Fruit fly (Drosophila melanogaster) whole organism, prepupa: ENCODE data around the gene Atxn7.

Experiments used
- Blimp-1 ChIP-seq: fragments of 200-800 bp; sonication (Bioruptor generic); optimal IDR thresholded peaks from 3 replicates; lab custom pipeline; 2017; ENCODE audit warnings: missing biosample characterization, missing genetic modification characterization, mild to moderate bottlenecking, moderate library complexity, missing genetic modification reagents
- CG10669 ChIP-seq: fragments of 200-800 bp; sonication (Bioruptor generic); optimal IDR thresholded peaks from 3 replicates; lab custom pipeline; 2018; ENCODE audit warnings: missing biosample characterization, mild to moderate bottlenecking, missing genetic modification characterization, moderate library complexity
- CG11294 ChIP-seq: fragments of 200-800 bp; sonication (Bioruptor generic); IDR thresholded peaks from 2 replicates; pipeline ENCODE4 v1.3.6; 2022; ENCODE audit warnings: missing biosample characterization, missing genetic modification characterization
- CG6792 ChIP-seq: fragments of 200-800 bp; sonication (Bioruptor generic); optimal IDR thresholded peaks from 3 replicates; lab custom pipeline; 2016; ENCODE audit warnings: missing biosample characterization, missing genetic modification characterization
- CG6854 ChIP-seq: fragments of 200-800 bp; sonication (Bioruptor generic); optimal IDR thresholded peaks from 2 replicates; lab custom pipeline; 2017; ENCODE audit warnings: missing biosample characterization, mild to moderate bottlenecking, missing genetic modification characterization
- Ets21C ChIP-seq: fragments of 200-800 bp; sonication (Bioruptor generic); optimal IDR thresholded peaks from 3 replicates; lab custom pipeline; 2016; ENCODE audit warnings: missing biosample characterization, missing genetic modification characterization
- Hr39 ChIP-seq: fragments of 200-800 bp; sonication (Bioruptor generic); optimal IDR thresholded peaks from 2 replicates; lab custom pipeline; 2016; ENCODE audit warnings: missing biosample characterization, missing genetic modification characterization
- OdsH ChIP-seq: fragments of 200-800 bp; sonication (Bioruptor generic); optimal IDR thresholded peaks from 3 replicates; lab custom pipeline; 2016; ENCODE audit warnings: missing biosample characterization, missing genetic modification characterization
- achi ChIP-seq: fragments of 200-800 bp; sonication (Bioruptor generic); optimal IDR thresholded peaks from 3 replicates; lab custom pipeline; 2016; ENCODE audit warnings: missing biosample characterization, missing genetic modification characterization
- esn ChIP-seq: fragments of 200-800 bp; sonication (Bioruptor generic); optimal IDR thresholded peaks from 2 replicates; lab custom pipeline; 2016; ENCODE audit warnings: missing biosample characterization, mild to moderate bottlenecking, missing genetic modification characterization, moderate library complexity
- lz ChIP-seq: fragments of 200-800 bp; sonication (Bioruptor generic); optimal IDR thresholded peaks from 3 replicates; lab custom pipeline; 2016; ENCODE audit warnings: missing biosample characterization, missing genetic modification characterization
- svp ChIP-seq: fragments of 200-800 bp; sonication (Bioruptor generic); peaks from one replicate; lab custom pipeline; 2016; ENCODE audit warnings: missing biosample characterization, missing genetic modification characterization
- topi ChIP-seq: fragments of 200-800 bp; sonication (Bioruptor generic); optimal IDR thresholded peaks from 3 replicates; lab custom pipeline; 2016; ENCODE audit warnings: missing biosample characterization, missing genetic modification characterization

DNA sequence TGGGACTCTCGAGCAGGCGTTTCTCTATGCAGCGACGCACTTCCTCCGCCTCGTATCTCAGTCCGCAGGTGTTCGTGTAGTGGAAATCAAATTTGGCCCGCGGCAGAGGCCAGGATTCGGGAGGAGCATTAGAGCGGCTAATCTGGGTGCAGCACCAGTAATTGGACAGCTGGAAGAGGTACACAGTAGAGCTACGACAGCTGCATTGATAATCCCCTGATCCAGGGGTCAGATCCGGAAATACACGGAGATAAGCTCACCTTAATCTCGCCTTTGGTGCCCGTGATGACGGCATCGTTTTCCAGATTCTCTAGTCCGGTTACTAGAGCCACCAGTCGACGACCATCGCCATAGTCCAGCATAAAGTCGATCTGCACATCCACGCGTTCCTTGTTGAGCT is 5.3 kb upstream of the Atxn7 start:
- TF ChIP-seq CG10669 (no peak), OdsH (GFP tag; lab: Kevin White, UChicago) (no peak), CG11294 (no peak), Hr39 (GFP tag; lab: Kevin White, UChicago) (no peak), Ets21C (GFP tag; lab: Kevin White, UChicago) (no peak), CG6854 (GFP tag; lab: Kevin White, UChicago) (no peak), CG6792 (GFP tag; lab: Kevin White, UChicago) (no peak), achi (GFP tag; lab: Kevin White, UChicago) (no peak), svp (GFP tag; lab: Kevin White, UChicago) (peak; percentile 98), topi (GFP tag; lab: Kevin White, UChicago) (no peak), lz (GFP tag; lab: Kevin White, UChicago) (no peak), esn (GFP tag; lab: Kevin White, UChicago) (no peak), Blimp-1 (GFP tag; lab: Kevin White, UChicago) (no peak)
